Worm (Caenorhabditis elegans): ENCODE measurements around the gene angl-1.

- no peak for TF ChIP-seq tab-1 (GFP tag; IDR thresholded peaks at IDR 0.05)
- no peak for TF ChIP-seq med-1 (GFP tag; optimal IDR thresholded peaks at IDR 0.05; ENCODE audit: insufficient read depth)
- TF ChIP-seq T22C8.4 (GFP tag; IDR thresholded peaks at IDR 0.05): no peak
- no peak for TF ChIP-seq flt-1 (GFP tag; IDR thresholded peaks at IDR 0.05)
- no peak for TF ChIP-seq ref-1 (GFP tag; conservative IDR thresholded peaks at IDR 0.05)
- no peak for TF ChIP-seq klf-2 (GFP tag; conservative IDR thresholded peaks at IDR 0.05)
- no peak for TF ChIP-seq cog-1 (tag; optimal IDR thresholded peaks at IDR 0.05)
- no peak for TF ChIP-seq ztf-23 (GFP tag; IDR thresholded peaks at IDR 0.05)
These were observed 13.7 kb downstream of the angl-1 start, which contains the start of gene W02G9.4 for ce11 chrV:2666600-2666999.
